Fruit fly (Drosophila melanogaster): ENCODE measurements around the gene CG1951.

DNA sequence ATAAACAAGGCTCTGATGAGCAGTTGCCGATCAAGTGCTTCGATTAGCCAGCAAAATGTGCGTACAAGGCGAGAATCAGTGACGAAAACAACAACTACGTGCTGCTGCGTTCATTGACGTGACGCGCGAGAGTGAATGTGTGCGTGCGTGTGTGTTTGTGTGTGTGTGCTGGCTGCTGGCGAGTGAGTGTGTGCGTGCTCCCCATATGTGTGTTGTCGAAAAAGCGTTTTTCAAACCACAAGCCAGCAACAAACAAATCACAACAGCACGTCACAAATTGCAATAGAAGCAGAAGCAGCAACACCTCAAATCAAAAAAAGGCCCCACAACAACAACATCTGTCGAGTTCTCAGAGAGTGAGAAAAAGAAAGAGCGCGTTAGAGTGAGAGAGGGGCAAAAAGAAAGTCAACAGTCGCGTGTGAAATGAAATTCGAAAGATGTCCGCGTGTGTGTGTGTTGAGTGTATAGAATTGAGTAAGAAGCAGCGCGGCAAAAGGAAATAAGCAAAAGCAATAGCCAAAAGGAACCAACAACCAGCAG is 37.0 kb downstream of the CG1951 start:
- TF ChIP-seq CG10348 (GFP tag; IDR thresholded peaks at IDR 0.05) = no peak
- no peak for TF ChIP-seq CG4496 (GFP tag; IDR thresholded peaks at IDR 0.05)
- TF ChIP-seq Pif1A (GFP tag; optimal IDR thresholded peaks at IDR 0.05) = no peak
- TF ChIP-seq CG12605 (GFP tag; IDR thresholded peaks at IDR 0.05) = no peak
- no peak for TF ChIP-seq CG32121 (GFP tag; IDR thresholded peaks at IDR 0.05)
- no peak for TF ChIP-seq CG14655 (GFP tag; optimal IDR thresholded peaks at IDR 0.05)
- TF ChIP-seq Pif1B (GFP tag; optimal IDR thresholded peaks at IDR 0.05) = no peak
- no peak for TF ChIP-seq CG8159 (tag; optimal IDR thresholded peaks at IDR 0.05)
- no peak for TF ChIP-seq CG13204 (GFP tag; optimal IDR thresholded peaks at IDR 0.05)
- no peak for TF ChIP-seq D1 (tag; optimal IDR thresholded peaks at IDR 0.05)

Measured in whole organism, pupa.